Fruit fly (Drosophila melanogaster): ENCODE data around the gene CAH8.

CAH8 gene

DNA sequence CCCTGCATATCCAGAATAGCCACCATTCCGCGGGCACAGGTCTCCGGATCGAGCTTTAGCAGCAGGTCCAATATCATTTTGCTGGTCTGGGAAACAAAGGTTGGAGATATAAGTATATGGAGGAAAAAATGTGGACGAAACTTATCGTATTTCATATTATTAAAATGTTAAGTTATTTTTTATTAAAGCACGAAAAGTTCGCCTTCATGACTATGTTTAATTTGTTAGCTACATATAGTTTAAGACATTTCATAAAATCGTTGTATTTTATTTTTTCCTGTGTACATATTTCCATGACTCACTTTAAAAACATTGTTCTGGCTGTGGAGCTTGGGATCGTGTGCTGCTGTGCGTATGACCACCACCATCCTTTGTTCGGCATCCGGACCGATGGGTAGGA lies 34.5 kb upstream of the CAH8 start:
- no peak for TF ChIP-seq fd59A (GFP tag; optimal IDR thresholded peaks at IDR 0.05)
- TF ChIP-seq CG3919 (GFP tag; optimal IDR thresholded peaks at IDR 0.05) = peak; percentile 53
- TF ChIP-seq CG6163 (GFP tag; IDR thresholded peaks at IDR 0.05) = peak; percentile 73
- peak; percentile 69 for TF ChIP-seq Met (GFP tag; optimal IDR thresholded peaks at IDR 0.05)
- no peak for TF ChIP-seq fkh (GFP tag; optimal IDR thresholded peaks at IDR 0.05)
- no peak for TF ChIP-seq dac (GFP tag; optimal IDR thresholded peaks at IDR 0.05)
- TF ChIP-seq CG7368 (GFP tag; optimal IDR thresholded peaks at IDR 0.05) = peak; percentile 10
- peak; percentile 42 for TF ChIP-seq Eip93F (GFP tag; optimal IDR thresholded peaks at IDR 0.05)
- peak; percentile 14 for TF ChIP-seq CG11902 (GFP tag; optimal IDR thresholded peaks at IDR 0.05)
- peak; percentile 43 for TF ChIP-seq CG3032 (tag; optimal IDR thresholded peaks at IDR 0.05)
- TF ChIP-seq CG4318 (GFP tag; optimal IDR thresholded peaks at IDR 0.05) = no peak
- peak; percentile 59 for TF ChIP-seq OdsH (GFP tag; optimal IDR thresholded peaks at IDR 0.05)
- TF ChIP-seq lz (GFP tag; optimal IDR thresholded peaks at IDR 0.05) = peak; percentile 60
- peak; percentile 38 for TF ChIP-seq CG6808 (GFP tag; optimal IDR thresholded peaks at IDR 0.05)
- TF ChIP-seq CG34406 (GFP tag; optimal IDR thresholded peaks at IDR 0.05) = peak; percentile 66
- peak; percentile 59 for TF ChIP-seq cyc (GFP tag; optimal IDR thresholded peaks at IDR 0.05)
- TF ChIP-seq CG8632 (GFP tag; optimal IDR thresholded peaks at IDR 0.05) = peak; percentile 63
- no peak for TF ChIP-seq CG8319 (GFP tag; optimal IDR thresholded peaks at IDR 0.05)
- peak; percentile 53 for TF ChIP-seq pdm3 (GFP tag; optimal IDR thresholded peaks at IDR 0.05)
- TF ChIP-seq CG8119 (GFP tag; IDR thresholded peaks at IDR 0.05) = 0 out of 3 replicates have a peak, but pooled peaks have one; percentile 30
- TF ChIP-seq Sox102F (GFP tag; optimal IDR thresholded peaks at IDR 0.05) = peak; percentile 67
- TF ChIP-seq acj6 (GFP tag; optimal IDR thresholded peaks at IDR 0.05) = peak; percentile 60
- peak; percentile 66 for TF ChIP-seq Sox14 (GFP tag; optimal IDR thresholded peaks at IDR 0.05)
- peak; percentile 48; the same call in 1 of the 3 replicates for TF ChIP-seq eg (GFP tag; IDR thresholded peaks at IDR 0.05)
- TF ChIP-seq net (GFP tag; optimal IDR thresholded peaks at IDR 0.05) = peak; percentile 34
- peak in 1 of 2 experiments; percentile 64 for TF ChIP-seq ss (GFP tag; optimal IDR thresholded peaks at IDR 0.05)
- no peak for TF ChIP-seq Blimp-1 (GFP tag; optimal IDR thresholded peaks at IDR 0.05)
- TF ChIP-seq Eip75B (GFP tag; optimal IDR thresholded peaks at IDR 0.05) = peak; percentile 51
- no peak for TF ChIP-seq CG9139 (GFP tag; optimal IDR thresholded peaks at IDR 0.05)
- no peak for TF ChIP-seq CG32006 (GFP tag; optimal IDR thresholded peaks at IDR 0.05)
- TF ChIP-seq Hr38 (GFP tag; optimal IDR thresholded peaks at IDR 0.05) = no peak
- TF ChIP-seq CG6792 (GFP tag; optimal IDR thresholded peaks at IDR 0.05) = peak; percentile 56
- TF ChIP-seq Hr39 (GFP tag; optimal IDR thresholded peaks at IDR 0.05) = peak; percentile 34
- no peak for TF ChIP-seq Sox15 (GFP tag; optimal IDR thresholded peaks at IDR 0.05)
- no peak for TF ChIP-seq Hr4 (GFP tag; optimal IDR thresholded peaks at IDR 0.05)
- TF ChIP-seq esn (GFP tag; optimal IDR thresholded peaks at IDR 0.05) = peak; percentile 80
- TF ChIP-seq CG10669 (GFP tag; optimal IDR thresholded peaks at IDR 0.05) = peak; percentile 45
- no peak for TF ChIP-seq vri (GFP tag; optimal IDR thresholded peaks at IDR 0.05)
- TF ChIP-seq spab (GFP tag; optimal IDR thresholded peaks at IDR 0.05) = no peak
- no peak for TF ChIP-seq CG11294 (GFP tag; IDR thresholded peaks at IDR 0.05)
- no peak for TF ChIP-seq fd85E (GFP tag; optimal IDR thresholded peaks at IDR 0.05)
- TF ChIP-seq CG31627 (GFP tag; optimal IDR thresholded peaks at IDR 0.05) = peak; percentile 61
- peak; percentile 54 for TF ChIP-seq Ets96B (tag; optimal IDR thresholded peaks at IDR 0.05)
- peak; percentile 37 for TF ChIP-seq achi (GFP tag; optimal IDR thresholded peaks at IDR 0.05)
- TF ChIP-seq dsx (GFP tag; optimal IDR thresholded peaks at IDR 0.05; ENCODE audit: poor library complexity, severe bottlenecking) = peak; percentile 38
- peak; percentile 35; the same call in 1 of the 2 replicates for TF ChIP-seq CG15336 (GFP tag; IDR thresholded peaks at IDR 0.05)
- TF ChIP-seq CG16779 (tag; optimal IDR thresholded peaks at IDR 0.05) = no peak
- no peak for TF ChIP-seq CG6276 (GFP tag; optimal IDR thresholded peaks at IDR 0.05)
- TF ChIP-seq CG11762 (GFP tag; optimal IDR thresholded peaks at IDR 0.05; ENCODE audit: insufficient read depth) = no peak
- TF ChIP-seq svp (GFP tag) = peak; percentile 88
- TF ChIP-seq CG6854 (GFP tag; optimal IDR thresholded peaks at IDR 0.05) = peak; percentile 15
- TF ChIP-seq topi (GFP tag; optimal IDR thresholded peaks at IDR 0.05) = peak; percentile 77

Data from whole organism, prepupa.